Fruit fly (Drosophila melanogaster) whole organism: ENCODE data around the gene CG17931.

ENCODE experiments used
- CG8478 ChIP-seq: fragments of >200 bp; optimal IDR thresholded peaks from 2 replicates; lab custom pipeline; 2018; ENCODE audit warnings: inconsistent platforms
- usp ChIP-seq: fragments of >200 bp; optimal IDR thresholded peaks from 2 replicates; lab custom pipeline; 2017; ENCODE audit warnings: missing biosample characterization, missing genetic modification characterization, mixed read lengths

DNA sequence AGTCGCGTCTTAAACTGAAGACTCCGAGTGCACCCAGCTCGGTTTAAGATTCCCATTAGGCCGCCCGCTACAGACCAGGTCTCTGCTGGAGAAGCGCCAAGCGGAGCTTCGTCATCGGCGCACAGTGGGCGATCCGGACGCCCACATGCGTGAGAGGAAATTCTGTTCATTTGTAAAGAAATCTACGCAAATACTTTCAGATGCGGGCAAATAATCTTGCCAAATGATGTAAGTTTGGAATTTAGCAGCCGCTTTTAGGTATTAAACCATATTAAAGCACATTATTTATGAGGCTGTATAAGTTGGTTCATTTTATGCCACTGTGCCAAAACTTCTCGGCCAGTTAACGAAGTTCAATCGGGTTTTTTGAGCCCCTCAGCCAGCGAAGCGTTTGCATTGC lies 9.0 kb upstream of the CG17931 start, which contains the start of gene js:
- TF ChIP-seq CG8478 (lab: Kevin White, UChicago) (no peak), usp (no peak)
